Worm (Caenorhabditis elegans): Measurements from ENCODE around the gene unc-3.

DNA sequence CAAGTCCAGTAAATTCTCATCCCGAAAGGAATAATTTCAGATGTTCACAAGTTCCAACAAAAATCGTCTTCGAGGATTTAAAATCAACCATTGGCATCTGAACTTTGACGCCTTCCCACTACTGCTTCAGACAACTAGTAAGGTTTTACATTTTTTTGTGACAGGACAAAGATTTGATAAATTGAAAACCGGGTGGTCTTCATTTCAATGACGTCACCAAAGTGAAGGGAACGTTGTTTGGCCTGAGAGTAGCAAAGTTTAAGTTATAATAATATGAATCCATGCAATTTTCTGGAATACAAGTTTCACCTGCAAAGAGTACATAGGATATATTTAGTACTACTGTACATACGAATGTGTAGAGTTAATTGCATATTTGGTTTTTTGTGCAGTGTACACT, 20.8 kb downstream of the unc-3 start:
- TF ChIP-seq ceh-13 (GFP tag; optimal IDR thresholded peaks at IDR 0.05) (no peak), ama-1 (optimal IDR thresholded peaks at IDR 0.05) (no peak), tbx-11 (GFP tag; IDR thresholded peaks at IDR 0.05) (no peak)

All from whole organism, early embryonic.